Fruit fly (Drosophila melanogaster) whole organism, pupa: ENCODE measurements around the gene CG33771.

Experiments
- CG14655 ChIP-seq: fragments of 200-800 bp; sonication (Bioruptor generic); optimal IDR thresholded peaks from 3 replicates; lab custom pipeline; 2017; ENCODE audit warnings: mild to moderate bottlenecking, missing biosample characterization, missing genetic modification reagents, missing genetic modification characterization
- CG34367 ChIP-seq: fragments of 200-800 bp; sonication (Bioruptor generic); optimal IDR thresholded peaks from 2 replicates; lab custom pipeline; 2018; ENCODE audit warnings: missing biosample characterization, mild to moderate bottlenecking, missing genetic modification characterization
- CG8159 ChIP-seq: fragments of 200-800 bp; sonication (Bioruptor generic); optimal IDR thresholded peaks from 3 replicates; lab custom pipeline; 2018; ENCODE audit warnings: missing biosample characterization, mild to moderate bottlenecking, missing genetic modification characterization, moderate library complexity

DNA sequence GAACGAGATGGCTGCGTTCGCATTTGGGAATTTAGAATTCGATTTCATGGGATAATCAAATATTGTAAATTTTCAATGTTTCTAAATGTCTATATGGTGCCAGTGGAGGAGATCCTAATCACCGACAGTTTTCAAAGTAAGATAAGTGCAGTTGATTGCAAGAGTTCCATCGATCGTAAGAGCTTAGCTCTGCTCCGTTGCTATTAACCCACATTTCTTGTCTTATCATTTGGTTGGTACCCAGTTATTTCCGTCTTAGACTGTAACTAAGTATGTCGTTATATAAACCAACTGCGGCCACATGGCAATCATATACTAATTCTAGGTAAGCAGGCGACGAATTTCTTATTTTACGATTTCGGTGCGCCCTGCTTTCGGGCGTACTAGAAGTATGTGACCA, 21.0 kb downstream of the CG33771 start:
- TF ChIP-seq CG14655 (GFP tag; lab: Kevin White, UChicago) (no peak), CG34367 (tag; lab: Kevin White, UChicago) (no peak), CG8159 (tag; lab: Kevin White, UChicago) (no peak)
